Worm (Caenorhabditis elegans): ENCODE data around the gene Y57G11C.38.
"Not testable (repeated sequence)": the region's sequence is repeated elsewhere in the genome, so short reads cannot be mapped to it uniquely, and the experiment has no call there.

DNA sequence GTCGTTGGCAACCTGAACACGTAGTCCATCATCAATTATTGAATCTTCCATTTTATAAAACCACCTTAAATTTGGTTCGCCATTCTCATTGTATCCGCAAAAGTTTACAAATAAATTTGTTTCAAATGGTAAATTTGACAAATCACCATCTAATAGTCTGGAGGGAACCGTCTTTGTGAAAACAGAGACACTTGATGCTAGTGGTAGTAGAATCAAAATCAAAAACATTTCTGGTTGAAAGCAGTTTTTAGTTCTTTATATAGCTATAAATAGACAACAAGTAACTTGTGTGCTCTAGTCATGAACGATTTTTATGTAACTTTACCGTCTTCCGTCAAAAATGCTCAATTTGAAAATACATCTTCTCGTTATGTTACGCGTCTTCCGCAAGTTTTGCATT is 19.2 kb upstream of the Y57G11C.38 start, which contains the start of gene Y57G11C.20:
- TF ChIP-seq mml-1 (tag; optimal IDR thresholded peaks at IDR 0.05); nfya-1 (tag; optimal IDR thresholded peaks at IDR 0.05; ENCODE audit: insufficient read depth); ama-1 (optimal IDR thresholded peaks at IDR 0.05); egl-27 (tag; optimal IDR thresholded peaks at IDR 0.05); mdl-1 (tag; optimal IDR thresholded peaks at IDR 0.05); ZK546.5 (tag; optimal IDR thresholded peaks at IDR 0.05); nhr-25 (tag; optimal IDR thresholded peaks at IDR 0.05); nhr-237 (tag; optimal IDR thresholded peaks at IDR 0.05); sea-2 (GFP tag; optimal IDR thresholded peaks at IDR 0.05): not testable (repeated sequence)

All from whole organism, L3 larva.